Fruit fly (Drosophila melanogaster): ENCODE results near the gene Tm2.

DNA sequence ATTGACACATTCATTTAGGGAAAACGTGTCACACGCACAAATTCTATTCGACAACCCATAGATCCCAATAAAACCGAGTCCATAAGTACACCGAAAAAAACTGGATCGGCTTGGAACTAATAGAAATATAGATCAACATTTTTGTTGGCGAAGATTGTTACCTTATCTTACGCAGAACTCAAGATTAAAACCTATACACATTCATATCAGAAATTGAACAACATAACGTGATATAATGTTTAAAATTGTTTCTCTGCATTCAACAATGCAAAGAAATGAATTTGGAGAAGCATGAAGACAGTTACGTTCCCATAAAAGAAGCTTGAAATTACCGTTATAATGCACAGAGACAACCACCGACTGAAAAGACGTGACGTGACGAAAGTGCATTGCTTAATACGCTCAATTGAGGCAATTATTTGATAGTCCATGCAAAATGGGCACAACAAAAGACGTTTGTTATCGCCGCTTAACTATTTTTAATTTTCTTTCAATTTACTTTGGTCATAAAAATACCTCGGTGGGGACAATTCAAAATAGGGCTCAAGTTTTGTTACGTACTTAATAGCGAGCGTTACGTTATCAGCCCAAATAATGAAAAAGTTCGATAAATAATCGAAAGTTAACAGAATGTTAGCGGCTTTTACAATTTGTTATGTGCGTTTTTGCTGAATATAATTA is 30.2 kb downstream of the Tm2 start, which contains the start of gene SerRS-m:
- TF ChIP-seq CTCF (optimal IDR thresholded peaks at IDR 0.05) (no peak), CG8478 (optimal IDR thresholded peaks at IDR 0.05) (no peak)
